Fruit fly (Drosophila melanogaster): ENCODE measurements around the gene CG15628.

Gene CG15628

dm6 chr2L:4810697-4811490 is 10.7 kb upstream of the CG15628 start (continued):
- TF ChIP-seq OdsH (GFP tag; optimal IDR thresholded peaks at IDR 0.05) (peak; percentile 70), net (GFP tag; optimal IDR thresholded peaks at IDR 0.05) (peak; percentile 57), topi (GFP tag; optimal IDR thresholded peaks at IDR 0.05) (peak; percentile 61), CG6792 (GFP tag; optimal IDR thresholded peaks at IDR 0.05) (peak; percentile 65), CG3919 (GFP tag; optimal IDR thresholded peaks at IDR 0.05) (peak; percentile 61), CG8119 (GFP tag; IDR thresholded peaks at IDR 0.05) (peak; percentile 35; the same call in 2 of the 3 replicates), dac (GFP tag; optimal IDR thresholded peaks at IDR 0.05) (peak; percentile 7), Eip93F (GFP tag; optimal IDR thresholded peaks at IDR 0.05) (no peak), CG11902 (GFP tag; optimal IDR thresholded peaks at IDR 0.05) (peak; percentile 46), esn (GFP tag; optimal IDR thresholded peaks at IDR 0.05) (peak; percentile 83)

dm6 chr2L:4811491-4812058 is 10.0 kb upstream of the CG15628 start:
- TF ChIP-seq CG15336 (GFP tag; IDR thresholded peaks at IDR 0.05) (peak; percentile 52; the same call in 1 of the 2 replicates), Gug (GFP tag; IDR thresholded peaks at IDR 0.05) (0 out of 2 replicates have a peak, but pooled peaks have one; percentile 17), CG1621 (tag; optimal IDR thresholded peaks at IDR 0.05) (peak; percentile 99), Eip93F (GFP tag; optimal IDR thresholded peaks at IDR 0.05) (peak; percentile 89), CG6276 (GFP tag; optimal IDR thresholded peaks at IDR 0.05) (no peak), salr (GFP tag; optimal IDR thresholded peaks at IDR 0.05) (no peak), svp (GFP tag) (peak; percentile 94), ss (GFP tag; optimal IDR thresholded peaks at IDR 0.05) (peak in 1 of 2 experiments; percentile 27), CG7368 (GFP tag; optimal IDR thresholded peaks at IDR 0.05) (no peak), CG6854 (GFP tag; optimal IDR thresholded peaks at IDR 0.05) (peak; percentile 38), CG11294 (GFP tag; IDR thresholded peaks at IDR 0.05) (0 out of 2 replicates have a peak, but pooled peaks have one; percentile 10), Lpt (GFP tag; optimal IDR thresholded peaks at IDR 0.05) (peak; percentile 58), CG6163 (GFP tag; IDR thresholded peaks at IDR 0.05) (peak; percentile 43; the same call in 2 of the 3 replicates), CG8632 (GFP tag; optimal IDR thresholded peaks at IDR 0.05) (no peak), CG8119 (GFP tag; IDR thresholded peaks at IDR 0.05) (peak; percentile 35; the same call in 1 of the 3 replicates), acj6 (GFP tag; optimal IDR thresholded peaks at IDR 0.05) (no peak), Sox14 (GFP tag; optimal IDR thresholded peaks at IDR 0.05) (no peak)

dm6 chr2L:4812261-4813022 is 9.1 kb upstream of the CG15628 start, which contains the start of gene CG15629:
Gene CG15629 (plus strand): TSS chr2L:4813009.
- TF ChIP-seq CG6792 (GFP tag; optimal IDR thresholded peaks at IDR 0.05) (no peak), Hr39 (GFP tag; optimal IDR thresholded peaks at IDR 0.05) (no peak), CG6808 (GFP tag; optimal IDR thresholded peaks at IDR 0.05) (no peak), Ets96B (tag; optimal IDR thresholded peaks at IDR 0.05) (no peak), OdsH (GFP tag; optimal IDR thresholded peaks at IDR 0.05) (no peak), Ets21C (GFP tag; optimal IDR thresholded peaks at IDR 0.05) (no peak), CG6854 (GFP tag; optimal IDR thresholded peaks at IDR 0.05) (no peak), fd59A (GFP tag; optimal IDR thresholded peaks at IDR 0.05) (no peak), vri (GFP tag; optimal IDR thresholded peaks at IDR 0.05) (no peak), svp (GFP tag) (no peak), CG10631 (GFP tag; optimal IDR thresholded peaks at IDR 0.05) (no peak), achi (GFP tag; optimal IDR thresholded peaks at IDR 0.05) (no peak), CG6276 (GFP tag; optimal IDR thresholded peaks at IDR 0.05) (no peak), spab (GFP tag; optimal IDR thresholded peaks at IDR 0.05) (no peak), Smox (GFP tag; optimal IDR thresholded peaks at IDR 0.05) (no peak)
